Fruit fly (Drosophila melanogaster): ENCODE measurements around the gene Dnz1.

Gene Dnz1

DNA sequence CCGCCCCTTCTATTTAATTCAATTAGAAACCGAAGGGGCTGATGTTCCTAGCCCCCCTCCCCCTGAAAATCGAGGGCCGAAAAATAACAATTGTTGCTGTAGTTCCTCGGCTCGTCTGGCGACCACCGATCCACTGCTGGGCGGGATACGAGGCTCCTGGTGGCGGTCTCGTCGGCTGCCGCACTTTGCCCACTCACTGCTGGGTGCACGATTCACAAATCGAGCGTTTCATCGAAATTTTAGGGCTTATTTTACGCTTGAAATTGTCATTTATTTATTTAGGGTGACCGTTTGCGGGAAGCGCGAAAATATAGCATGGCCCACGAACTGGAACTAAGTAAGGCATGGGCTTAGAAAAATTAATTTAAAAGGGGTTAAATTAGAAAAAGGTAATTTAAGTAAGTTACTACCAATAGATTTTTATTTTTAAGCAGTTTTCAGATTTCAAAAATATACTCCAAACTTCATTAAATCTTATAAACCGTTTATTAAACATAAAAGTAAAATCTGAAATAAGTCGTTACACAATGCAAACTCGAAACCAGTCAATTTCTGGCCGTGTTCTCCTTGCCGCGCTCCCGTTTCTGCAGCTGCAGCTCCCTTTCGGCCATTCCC, at the start of gene Dnz1 (continued):
- no peak for TF ChIP-seq inv (GFP tag; IDR thresholded peaks at IDR 0.05; ENCODE audit: partially characterized antibody)
- peak; percentile 20 for TF ChIP-seq CG4820 (GFP tag; optimal IDR thresholded peaks at IDR 0.05)
- TF ChIP-seq TFAM (GFP tag; optimal IDR thresholded peaks at IDR 0.05) = no peak
- no peak for TF ChIP-seq hbn (GFP tag; IDR thresholded peaks at IDR 0.05; ENCODE audit: partially characterized antibody)
- peak; percentile 0 for TF ChIP-seq slou (GFP tag; optimal IDR thresholded peaks at IDR 0.05)
- no peak for TF ChIP-seq Ssrp (tag; optimal IDR thresholded peaks at IDR 0.05)
- TF ChIP-seq CG14050 (GFP tag; IDR thresholded peaks at IDR 0.05) = peak; percentile 66
- TF ChIP-seq peb (GFP tag; IDR thresholded peaks at IDR 0.05) = no peak
- no peak for TF ChIP-seq NC2α (GFP tag; optimal IDR thresholded peaks at IDR 0.05)
- TF ChIP-seq Abd-B (GFP tag; optimal IDR thresholded peaks at IDR 0.05) = peak; percentile 1
- TF ChIP-seq CG11247 (GFP tag; IDR thresholded peaks at IDR 0.05) = peak; percentile 75
- peak; percentile 59; the same call in 1 of the 3 replicates for TF ChIP-seq otp (GFP tag; IDR thresholded peaks at IDR 0.05)
- peak; percentile 38 for TF ChIP-seq PHDP (tag; optimal IDR thresholded peaks at IDR 0.05)
- no peak for TF ChIP-seq CG11085 (GFP tag; IDR thresholded peaks at IDR 0.05)
- TF ChIP-seq sug (tag; optimal IDR thresholded peaks at IDR 0.05) = peak; percentile 60
- TF ChIP-seq ems (GFP tag; optimal IDR thresholded peaks at IDR 0.05) = peak; percentile 9
- TF ChIP-seq dati (GFP tag; IDR thresholded peaks at IDR 0.05) = no peak
- TF ChIP-seq sc (optimal IDR thresholded peaks at IDR 0.05) = no peak
- TF ChIP-seq sc (GFP tag; optimal IDR thresholded peaks at IDR 0.05) = no peak
- TF ChIP-seq Dfd (GFP tag; optimal IDR thresholded peaks at IDR 0.05) = no peak
- no peak for TF ChIP-seq CG16815 (GFP tag; optimal IDR thresholded peaks at IDR 0.05)
- TF ChIP-seq CG1602 (GFP tag; optimal IDR thresholded peaks at IDR 0.05) = peak; percentile 20
- TF ChIP-seq CG2889 (GFP tag; IDR thresholded peaks at IDR 0.05) = no peak
- no peak for TF ChIP-seq CG12071 (GFP tag; optimal IDR thresholded peaks at IDR 0.05)
- peak; percentile 50; the same call in 2 of the 4 replicates for TF ChIP-seq Gug (GFP tag; IDR thresholded peaks at IDR 0.05)
- peak; percentile 24 for TF ChIP-seq CG1233 (GFP tag; optimal IDR thresholded peaks at IDR 0.05)
- TF ChIP-seq HmgZ (tag; optimal IDR thresholded peaks at IDR 0.05) = peak; percentile 16
- peak; percentile 62; the same call in 2 of the 3 replicates for TF ChIP-seq tgo (GFP tag; IDR thresholded peaks at IDR 0.05)
- peak; percentile 62; the same call in 2 of the 3 replicates for TF ChIP-seq ci (GFP tag; IDR thresholded peaks at IDR 0.05)
- no peak for TF ChIP-seq fd102C (GFP tag; optimal IDR thresholded peaks at IDR 0.05)
- no peak for TF ChIP-seq GATAe (GFP tag; conservative IDR thresholded peaks at IDR 0.05)
- TF ChIP-seq bab2 (GFP tag; optimal IDR thresholded peaks at IDR 0.05) = peak; percentile 46
- TF ChIP-seq her (GFP tag; optimal IDR thresholded peaks at IDR 0.05) = no peak
- TF ChIP-seq maf-S (GFP tag; optimal IDR thresholded peaks at IDR 0.05) = no peak
- no peak for TF ChIP-seq pb (GFP tag; optimal IDR thresholded peaks at IDR 0.05)
- peak; percentile 84 for TF ChIP-seq CG2120 (GFP tag; optimal IDR thresholded peaks at IDR 0.05)
- TF ChIP-seq CG7963 (GFP tag; IDR thresholded peaks at IDR 0.05; ENCODE audit: partially characterized antibody) = no peak
- no peak for TF ChIP-seq CG10462 (GFP tag; optimal IDR thresholded peaks at IDR 0.05)
- TF ChIP-seq croc (GFP tag; conservative IDR thresholded peaks at IDR 0.05) = no peak
- no peak for TF ChIP-seq CG2129 (GFP tag; IDR thresholded peaks at IDR 0.05; ENCODE audit: partially characterized antibody)
- TF ChIP-seq Bdp1 (GFP tag; optimal IDR thresholded peaks at IDR 0.05) = no peak
- no peak for TF ChIP-seq kni (GFP tag; optimal IDR thresholded peaks at IDR 0.05)
- no peak for TF ChIP-seq C15 (GFP tag; IDR thresholded peaks at IDR 0.05)
- TF ChIP-seq CG1792 (GFP tag; optimal IDR thresholded peaks at IDR 0.05) = no peak
- no peak for TF ChIP-seq org-1 (GFP tag; optimal IDR thresholded peaks at IDR 0.05)
- peak; percentile 54 for TF ChIP-seq CG1024 (GFP tag; IDR thresholded peaks at IDR 0.05)
- TF ChIP-seq CTCF (GFP tag; optimal IDR thresholded peaks at IDR 0.05) = no peak
- TF ChIP-seq CG3407 (GFP tag; optimal IDR thresholded peaks at IDR 0.05) = no peak
- TF ChIP-seq ssp (GFP tag; IDR thresholded peaks at IDR 0.05) = peak; percentile 51
- TF ChIP-seq CG34422 (GFP tag; IDR thresholded peaks at IDR 0.05) = peak; percentile 56; the same call in 1 of the 3 replicates
- peak; percentile 42 for TF ChIP-seq CG1603 (tag; optimal IDR thresholded peaks at IDR 0.05)
- TF ChIP-seq dimm (GFP tag; IDR thresholded peaks at IDR 0.05) = no peak
